Worm (Caenorhabditis elegans): ENCODE results near the gene heh-1.

ce11 chrIII:3248307-3249037 is 49.2 kb upstream of the heh-1 start, which contains the start of gene nduf-9:
- peak; percentile 9 for TF ChIP-seq pha-4 (tag; optimal IDR thresholded peaks at IDR 0.05)
- no peak for TF ChIP-seq nhr-76 (tag; optimal IDR thresholded peaks at IDR 0.05)
- peak; percentile 53 for TF ChIP-seq ces-1 (GFP tag; optimal IDR thresholded peaks at IDR 0.05)
- TF ChIP-seq unc-39 (tag; optimal IDR thresholded peaks at IDR 0.05): no peak
- no peak for TF ChIP-seq nhr-237 (tag; optimal IDR thresholded peaks at IDR 0.05)
- no peak for TF ChIP-seq sptf-1 (tag; optimal IDR thresholded peaks at IDR 0.05)
- no peak for TF ChIP-seq sem-2 (GFP tag; optimal IDR thresholded peaks at IDR 0.05)
- TF ChIP-seq lin-13 (tag; optimal IDR thresholded peaks at IDR 0.05): peak; percentile 65

All from whole organism, mixed stage, embryonic.